Worm (Caenorhabditis elegans): ENCODE results near the gene ZK546.4.

DNA sequence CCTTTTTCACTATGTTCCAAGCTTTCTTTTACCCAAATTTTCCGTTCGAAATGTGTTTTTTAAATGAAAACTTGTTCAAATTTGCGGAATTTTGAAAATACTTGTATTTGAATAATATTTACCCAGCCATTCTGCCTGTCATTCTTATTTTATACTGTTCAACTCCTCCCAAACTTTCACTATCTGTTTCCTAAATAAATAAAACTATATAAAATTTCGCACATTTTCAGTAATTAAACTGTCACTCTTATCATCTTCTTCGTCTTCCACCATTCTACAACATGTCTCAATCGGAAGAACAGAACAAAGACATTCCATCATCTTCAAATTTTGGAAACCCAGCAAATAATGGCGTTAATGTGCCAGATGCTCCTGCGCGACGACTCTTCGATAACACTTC, 33.1 kb upstream of the ZK546.4 start, which contains the start of gene btbd-10:
- TF ChIP-seq nhr-237 (tag; optimal IDR thresholded peaks at IDR 0.05) (no peak), irx-1 (tag; optimal IDR thresholded peaks at IDR 0.05) (no peak), grh-1 (GFP tag; IDR thresholded peaks at IDR 0.05) (no peak), fos-1 (tag; optimal IDR thresholded peaks at IDR 0.05) (no peak)
